Worm (Caenorhabditis elegans) whole organism, L3 larva: ENCODE data around the gene syx-2.
A peak's percentile ranks its signal among the peaks of the same experiment; 100 is the strongest.

Experiments
- R02D3.7 ChIP-seq: fragments of 150-350 bp; optimal IDR thresholded peaks from 2 replicates; lab custom pipeline; 2014; ENCODE audit warnings: missing biosample characterization, missing genetic modification characterization
- aly-2 ChIP-seq: fragments of 150-350 bp; optimal IDR thresholded peaks from 2 replicates; lab custom pipeline; 2014; ENCODE audit warnings: missing biosample characterization, missing genetic modification characterization
- ama-1 ChIP-seq: fragments of 150-350 bp; optimal IDR thresholded peaks from 2 replicates; lab custom pipeline; 2018
- ceh-16 ChIP-seq: sonication (generic microtip); optimal IDR thresholded peaks from 2 replicates; lab custom pipeline; 2017; ENCODE audit warnings: missing biosample characterization, missing genetic modification characterization
- ceh-28 ChIP-seq: fragments of 150-350 bp; optimal IDR thresholded peaks from 2 replicates; lab custom pipeline; 2014; ENCODE audit warnings: missing biosample characterization, missing genetic modification reagents, missing genetic modification characterization
- ceh-82 ChIP-seq: fragments of 150-350 bp; optimal IDR thresholded peaks from 2 replicates; lab custom pipeline; 2014; ENCODE audit warnings: missing biosample characterization, missing genetic modification characterization
- egl-5 ChIP-seq: fragments of 150-350 bp; optimal IDR thresholded peaks from 2 replicates; lab custom pipeline; 2017; ENCODE audit warnings: missing biosample characterization, missing genetic modification reagents, missing genetic modification characterization, inconsistent platforms
- elt-2 ChIP-seq: sonication (generic microtip); optimal IDR thresholded peaks from 2 replicates; lab custom pipeline; 2016; ENCODE audit warnings: missing genetic modification reagents, mild to moderate bottlenecking, missing genetic modification characterization, missing compliant biosample characterization
- elt-3 ChIP-seq, 3 experiments: fragments of 150-350 bp in 1 of 3; sonication (generic microtip) in 2 of 3; optimal IDR thresholded peaks; 2 replicates in 2 of 3; 4 replicates in 1 of 3; lab custom pipeline; 2014 to 2017; ENCODE audit warnings: missing biosample characterization in 3 of 3, missing genetic modification characterization in 3 of 3
- fkh-2 ChIP-seq: fragments of 150-350 bp; optimal IDR thresholded peaks from 2 replicates; lab custom pipeline; 2014; ENCODE audit warnings: missing biosample characterization, missing genetic modification reagents, missing genetic modification characterization
- fos-1 ChIP-seq: fragments of 150-350 bp; optimal IDR thresholded peaks from 2 replicates; lab custom pipeline; 2014; ENCODE audit warnings: missing biosample characterization, missing genetic modification characterization
- hmg-11 ChIP-seq: sonication (generic microtip); optimal IDR thresholded peaks from 2 replicates; lab custom pipeline; 2016; ENCODE audit warnings: missing genetic modification characterization, missing compliant biosample characterization
- jun-1 ChIP-seq: fragments of 150-350 bp; optimal IDR thresholded peaks from 2 replicates; lab custom pipeline; 2014; ENCODE audit warnings: missing biosample characterization, missing genetic modification reagents, missing genetic modification characterization
- lin-15B ChIP-seq: fragments of 150-350 bp; optimal IDR thresholded peaks from 2 replicates; lab custom pipeline; 2014; ENCODE audit warnings: missing biosample characterization, missing genetic modification characterization
- lin-39 ChIP-seq: fragments of 150-350 bp; optimal IDR thresholded peaks from 2 replicates; lab custom pipeline; 2018; ENCODE audit warnings: missing biosample characterization, missing genetic modification reagents, missing genetic modification characterization
- mdl-1 ChIP-seq: fragments of 150-350 bp; optimal IDR thresholded peaks from 2 replicates; lab custom pipeline; 2014; ENCODE audit warnings: missing biosample characterization, missing genetic modification characterization
- nfya-1 ChIP-seq: sonication (generic microtip); optimal IDR thresholded peaks from 2 replicates; lab custom pipeline; 2017; ENCODE audit warnings: missing genetic modification characterization, mild to moderate bottlenecking, missing compliant biosample characterization, antibody characterized with exemption, moderate library complexity; ENCODE audit not compliant: insufficient read depth
- nhr-11 ChIP-seq: fragments of 150-350 bp; optimal IDR thresholded peaks from 2 replicates; lab custom pipeline; 2014; ENCODE audit warnings: missing biosample characterization, missing genetic modification characterization
- nhr-12 ChIP-seq: fragments of 150-350 bp; optimal IDR thresholded peaks from 2 replicates; lab custom pipeline; 2014; ENCODE audit warnings: missing biosample characterization, missing genetic modification characterization
- nhr-23 ChIP-seq: fragments of 150-350 bp; optimal IDR thresholded peaks from 2 replicates; lab custom pipeline; 2014; ENCODE audit warnings: missing biosample characterization, missing genetic modification reagents, missing genetic modification characterization
- nhr-25 ChIP-seq: sonication (generic microtip); optimal IDR thresholded peaks from 2 replicates; lab custom pipeline; 2017; ENCODE audit warnings: missing biosample characterization, missing genetic modification characterization
- nhr-28 ChIP-seq: fragments of 150-350 bp; optimal IDR thresholded peaks from 2 replicates; lab custom pipeline; 2014; ENCODE audit warnings: missing biosample characterization, missing genetic modification characterization
- nhr-67 ChIP-seq: fragments of 150-350 bp; optimal IDR thresholded peaks from 2 replicates; lab custom pipeline; 2014; ENCODE audit warnings: missing biosample characterization, missing genetic modification characterization
- nhr-77 ChIP-seq: fragments of 150-350 bp; optimal IDR thresholded peaks from 2 replicates; lab custom pipeline; 2014; ENCODE audit warnings: missing biosample characterization, missing genetic modification characterization
- pha-4 ChIP-seq: fragments of 150-350 bp; optimal IDR thresholded peaks from 2 replicates; lab custom pipeline; 2014; ENCODE audit warnings: missing biosample characterization, missing genetic modification reagents, missing genetic modification characterization
- pqm-1 ChIP-seq: fragments of 150-350 bp; optimal IDR thresholded peaks from 2 replicates; lab custom pipeline; 2017; ENCODE audit warnings: missing biosample characterization, missing genetic modification characterization, inconsistent platforms
- sea-2 ChIP-seq: fragments of 150-350 bp; sonication (generic microtip); optimal IDR thresholded peaks from 4 replicates; lab custom pipeline; 2014; ENCODE audit warnings: missing biosample characterization, missing genetic modification reagents, missing genetic modification characterization
- snpc-4 ChIP-seq: fragments of 150-350 bp; optimal IDR thresholded peaks from 2 replicates; lab custom pipeline; 2014; ENCODE audit warnings: missing biosample characterization, missing genetic modification characterization
- tbx-2 ChIP-seq: sonication (generic microtip); optimal IDR thresholded peaks from 2 replicates; lab custom pipeline; 2016; ENCODE audit warnings: mild to moderate bottlenecking, missing genetic modification characterization, missing compliant biosample characterization
- unc-39 ChIP-seq: sonication (generic microtip); optimal IDR thresholded peaks from 4 replicates; lab custom pipeline; 2017; ENCODE audit warnings: missing biosample characterization, missing genetic modification characterization
- unc-62 ChIP-seq: fragments of 150-350 bp; sonication (generic microtip); optimal IDR thresholded peaks from 4 replicates; lab custom pipeline; 2014; ENCODE audit warnings: missing biosample characterization, missing genetic modification reagents, missing genetic modification characterization
- zag-1 ChIP-seq: fragments of 150-350 bp; optimal IDR thresholded peaks from 2 replicates; lab custom pipeline; 2014; ENCODE audit warnings: missing biosample characterization, missing genetic modification characterization
- ztf-11 ChIP-seq: fragments of 150-350 bp; optimal IDR thresholded peaks from 2 replicates; lab custom pipeline; 2014; ENCODE audit warnings: missing biosample characterization, missing genetic modification characterization

syx-2 gene

ce11 chrX:13959849-13960248 lies at the start of gene syx-2:
syx-2 (plus strand) TSS chrX:13960149.
- TF ChIP-seq zag-1 (tag; lab: Kevin White, UChicago) (no peak), nhr-23 (no peak), nhr-67 (tag; lab: Kevin White, UChicago) (no peak), lin-15B (tag; lab: Kevin White, UChicago) (no peak), pha-4 (peak; percentile 57)

ce11 chrX:13913641-13914040 lies 46.3 kb upstream of the syx-2 start:
- TF ChIP-seq nfya-1 (tag; lab: Kevin White, UChicago) (peak; percentile 11), sea-2 (no peak)

DNA sequence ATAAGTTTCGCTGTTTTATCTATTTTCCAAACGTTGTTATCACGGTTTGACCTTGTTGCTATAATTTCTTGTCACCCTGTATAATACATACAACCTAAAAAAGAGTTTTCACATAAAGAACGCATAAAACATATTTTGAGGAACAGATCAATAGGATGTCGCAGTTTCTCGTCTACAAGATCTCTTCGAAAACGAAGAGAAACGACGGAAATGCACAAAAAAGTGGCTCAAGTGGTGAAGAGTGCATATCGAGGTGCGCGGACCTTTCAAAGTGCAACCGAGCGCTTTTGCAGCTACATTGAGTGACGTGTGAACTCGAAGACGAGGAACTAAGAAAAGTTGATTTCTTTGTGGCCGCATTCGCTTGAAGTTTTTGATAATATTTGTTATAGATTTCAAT lies 45.7 kb upstream of the syx-2 start, which contains the start of gene Y26E6A.2:
Gene Y26E6A.2 (minus strand): TSS at position 101 of the 400 bp plus-strand sequence.
- TF ChIP-seq jun-1: no peak
- TF ChIP-seq hmg-11 (tag; lab: Kevin White, UChicago): peak; percentile 35

DNA sequence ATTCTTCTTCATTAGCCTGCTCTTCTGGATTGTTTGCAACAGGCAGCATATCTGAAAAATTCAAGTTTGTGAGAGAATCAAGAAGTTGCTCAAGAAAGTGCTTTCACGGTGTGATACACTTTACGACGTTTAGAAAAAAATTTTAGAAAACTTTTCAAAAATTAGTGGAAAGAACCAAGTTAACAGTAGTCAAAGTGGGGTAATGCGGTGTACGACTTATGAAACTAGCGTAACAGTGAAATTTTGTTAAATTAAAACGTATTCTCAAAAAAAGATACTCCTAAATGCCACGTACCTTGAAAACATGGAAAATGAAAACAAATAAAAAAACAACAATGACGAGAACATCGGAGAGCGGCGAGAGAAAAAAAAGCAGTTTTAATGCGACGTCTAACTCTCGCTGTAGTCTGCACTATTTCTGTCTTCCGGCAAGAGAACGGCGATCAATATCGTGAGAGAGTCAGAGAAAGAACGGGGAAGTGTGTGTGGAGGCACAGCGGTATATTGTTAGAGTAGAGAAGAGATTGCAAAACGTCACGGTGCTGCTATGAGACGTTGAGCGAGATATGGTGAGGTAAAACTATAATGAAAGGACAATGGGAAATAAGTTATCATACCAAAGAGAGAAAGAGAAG lies 42.7 kb upstream of the syx-2 start, which contains the start of gene ekl-5:
Gene ekl-5 (minus strand): TSS at position 51 of the 635 bp plus-strand sequence.
- TF ChIP-seq fos-1 (tag; lab: Kevin White, UChicago) (no peak), nhr-12 (no peak), nhr-77 (tag; lab: Kevin White, UChicago) (no peak), hmg-11 (tag; lab: Kevin White, UChicago) (peak; percentile 75), nhr-23 (peak; percentile 38), pqm-1 (tag; lab: Kevin White, UChicago) (peak; percentile 13), elt-2 (peak; percentile 54), ceh-28 (tag; lab: Kevin White, UChicago) (peak; percentile 85), nhr-11 (no peak), nhr-28 (tag; lab: Kevin White, UChicago) (no peak), ceh-82 (tag; lab: Kevin White, UChicago) (no peak), aly-2 (no peak), nfya-1 (tag; lab: Kevin White, UChicago) (peak; percentile 74), tbx-2 (tag; lab: Kevin White, UChicago) (no peak), R02D3.7 (peak; percentile 16), pha-4 (peak; percentile 83), unc-39 (no peak), egl-5 (tag; lab: Kevin White, UChicago) (peak; percentile 83), sea-2 (no peak), elt-3 (tag; optimal IDR thresholded peaks at IDR 0.05; lab: Kevin White, UChicago) (peak in 2 of 3 experiments; percentile 9 to 73), jun-1 (peak; percentile 25), zag-1 (tag; lab: Kevin White, UChicago) (no peak), snpc-4 (peak; percentile 32), nhr-25 (tag; lab: Kevin White, UChicago) (peak; percentile 72), unc-62 (no peak), lin-39 (tag; lab: Kevin White, UChicago) (peak; percentile 59)

DNA sequence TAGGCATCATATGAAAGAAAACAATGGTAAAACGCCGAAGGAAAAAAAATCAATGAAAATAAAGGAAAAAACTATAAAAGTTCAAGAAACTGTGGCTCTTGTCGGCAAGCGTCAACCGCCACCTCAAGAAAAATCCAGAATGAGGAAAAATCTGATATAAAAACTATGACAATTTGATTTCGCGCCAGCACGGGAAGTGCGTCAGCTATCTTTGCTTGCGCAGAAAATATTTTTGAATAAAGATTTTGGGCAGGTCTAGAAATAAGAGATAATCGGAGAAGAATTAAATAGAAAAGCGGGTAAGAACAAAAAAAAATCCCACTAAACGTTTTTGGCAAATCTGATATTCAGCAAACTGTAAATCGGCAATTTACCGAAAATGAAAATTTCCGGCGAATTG lies 41.8 kb upstream of the syx-2 start:
- TF ChIP-seq fkh-2 (tag; lab: Kevin White, UChicago) (no peak), ceh-16 (tag; lab: Kevin White, UChicago) (no peak), pha-4 (no peak), lin-15B (tag; lab: Kevin White, UChicago) (peak; percentile 11), elt-3 (tag; optimal IDR thresholded peaks at IDR 0.05; lab: Kevin White, UChicago) (no peak), nhr-11 (no peak), nhr-28 (tag; lab: Kevin White, UChicago) (no peak), tbx-2 (tag; lab: Kevin White, UChicago) (no peak), ztf-11 (tag; lab: Kevin White, UChicago) (no peak), nfya-1 (tag; lab: Kevin White, UChicago) (peak; percentile 20), mdl-1 (tag; lab: Kevin White, UChicago) (no peak), jun-1 (no peak), ama-1 (lab: Kevin White, UChicago) (no peak), zag-1 (tag; lab: Kevin White, UChicago) (no peak), sea-2 (no peak), snpc-4 (no peak), ceh-82 (tag; lab: Kevin White, UChicago) (no peak), nhr-23 (peak; percentile 14), egl-5 (tag; lab: Kevin White, UChicago) (no peak)
